Worm (Caenorhabditis elegans): Measurements from ENCODE around the gene fkb-1.

DNA sequence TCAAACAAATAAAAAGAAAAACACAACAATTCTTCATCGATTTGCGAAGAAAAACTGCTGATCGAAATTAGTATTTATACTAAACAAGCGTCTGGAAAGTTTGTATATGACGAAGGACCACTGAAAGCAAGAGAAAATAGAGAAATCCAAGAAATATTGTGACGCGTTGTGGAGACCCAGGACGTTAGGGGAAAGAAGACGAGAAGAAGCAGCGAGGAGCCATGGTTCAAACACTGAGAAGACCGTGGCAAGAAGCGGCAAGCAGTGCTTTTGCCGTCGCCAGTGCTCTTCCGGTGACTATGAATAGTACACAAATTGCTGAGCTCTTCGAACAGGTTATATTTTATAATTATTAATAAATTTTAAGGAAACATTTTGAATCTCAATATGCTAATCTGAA lies 2.3 kb downstream of the fkb-1 start:
- TF ChIP-seq nhr-25 (tag; optimal IDR thresholded peaks at IDR 0.05) = no peak
- TF ChIP-seq nhr-237 (tag; optimal IDR thresholded peaks at IDR 0.05) = no peak
- no peak for TF ChIP-seq elt-3 (tag; optimal IDR thresholded peaks at IDR 0.05)
- TF ChIP-seq nfya-1 (tag; optimal IDR thresholded peaks at IDR 0.05; ENCODE audit: insufficient read depth) = peak; percentile 28
- no peak for TF ChIP-seq egl-27 (tag; optimal IDR thresholded peaks at IDR 0.05)

Data from whole organism, L3 larva.